Worm (Caenorhabditis elegans) whole organism, late embryonic: ENCODE results near the gene Y54G11A.17.
A peak's percentile ranks its signal among the peaks of the same experiment; 100 is the strongest.

ENCODE experiments used
- Y22D7AL.16 ChIP-seq: sonication (generic microtip); optimal IDR thresholded peaks from 2 replicates; lab custom pipeline; 2016; ENCODE audit warnings: missing genetic modification characterization, missing compliant biosample characterization
- ama-1 ChIP-seq: fragments of 150-350 bp; optimal IDR thresholded peaks from 2 replicates; lab custom pipeline; 2014
- ceh-31 ChIP-seq: sonication (generic microtip); optimal IDR thresholded peaks from 2 replicates; lab custom pipeline; 2016; ENCODE audit warnings: missing genetic modification characterization, missing compliant biosample characterization
- ceh-45 ChIP-seq: fragments of 200-800 bp; sonication (Bioruptor generic); IDR thresholded peaks from 2 replicates; pipeline ENCODE4 v1.3.6; 2022; ENCODE audit warnings: missing genetic modification reagents, missing genetic modification characterization, missing compliant biosample characterization
- ceh-9 ChIP-seq: sonication (generic microtip); optimal IDR thresholded peaks from 2 replicates; lab custom pipeline; 2016; ENCODE audit warnings: mild to moderate bottlenecking, missing genetic modification characterization, inconsistent platforms, missing compliant biosample characterization
- elt-4 ChIP-seq: sonication (generic microtip); optimal IDR thresholded peaks from 2 replicates; lab custom pipeline; 2016; ENCODE audit warnings: missing genetic modification characterization, missing compliant biosample characterization
- ets-4 ChIP-seq: sonication (generic microtip); optimal IDR thresholded peaks from 2 replicates; lab custom pipeline; 2016; ENCODE audit warnings: missing genetic modification characterization, missing compliant biosample characterization
- fkh-10 ChIP-seq: fragments of 150-350 bp; optimal IDR thresholded peaks from 2 replicates; lab custom pipeline; 2014; ENCODE audit warnings: missing biosample characterization, missing genetic modification reagents, missing genetic modification characterization
- gmeb-2 ChIP-seq: sonication (generic microtip); optimal IDR thresholded peaks from 2 replicates; lab custom pipeline; 2016; ENCODE audit warnings: missing genetic modification characterization, inconsistent platforms, missing compliant biosample characterization
- nhr-11 ChIP-seq: fragments of 150-350 bp; optimal IDR thresholded peaks from 2 replicates; lab custom pipeline; 2014; ENCODE audit warnings: missing biosample characterization, missing genetic modification characterization
- pag-3 ChIP-seq: sonication (generic microtip); optimal IDR thresholded peaks from 2 replicates; lab custom pipeline; 2016; ENCODE audit warnings: missing compliant biosample characterization, missing genetic modification characterization, borderline replicate concordance
- pat-9 ChIP-seq: fragments of 200-800 bp; sonication (Bioruptor generic); optimal IDR thresholded peaks from 2 replicates; lab custom pipeline; 2018; ENCODE audit warnings: mild to moderate bottlenecking, missing genetic modification characterization, moderate library complexity, missing compliant biosample characterization
- unc-42 ChIP-seq: sonication (generic microtip); optimal IDR thresholded peaks from 2 replicates; lab custom pipeline; 2016; ENCODE audit warnings: missing genotype, missing genetic modification characterization, missing compliant biosample characterization

ce11 chrII:14349356-14349923 lies at the start of gene Y54G11A.17, which contains the start of the genes lin-7 and elof-1:
- TF ChIP-seq pat-9 (tag; lab: Kevin White, UChicago) (no peak), ceh-9 (tag; lab: Kevin White, UChicago) (no peak), unc-42 (tag; lab: Kevin White, UChicago) (peak; percentile 78), nhr-11 (tag; lab: Kevin White, UChicago) (no peak), gmeb-2 (tag; lab: Kevin White, UChicago) (no peak), fkh-10 (GFP tag; lab: Kevin White, UChicago) (no peak), ceh-31 (tag; lab: Kevin White, UChicago) (peak; percentile 88), pag-3 (tag; lab: Kevin White, UChicago) (no peak), elt-4 (no peak), ets-4 (tag; lab: Kevin White, UChicago) (peak; percentile 19), ceh-45 (GFP tag; lab: Robert Waterston, UW) (no peak), ama-1 (lab: Kevin White, UChicago) (no peak), Y22D7AL.16 (tag; lab: Kevin White, UChicago) (peak; percentile 32)
